Worm (Caenorhabditis elegans) whole organism, late embryonic: ENCODE results near the gene col-40.

Experiments used
- ceh-2 ChIP-seq: sonication (generic microtip); optimal IDR thresholded peaks from 2 replicates; lab custom pipeline; 2016; ENCODE audit warnings: missing genotype, missing genetic modification characterization, missing compliant biosample characterization
- ceh-30 ChIP-seq: fragments of 150-350 bp; optimal IDR thresholded peaks from 2 replicates; lab custom pipeline; 2014; ENCODE audit warnings: missing biosample characterization, missing genetic modification characterization
- ceh-9 ChIP-seq: sonication (generic microtip); optimal IDR thresholded peaks from 2 replicates; lab custom pipeline; 2016; ENCODE audit warnings: mild to moderate bottlenecking, missing genetic modification characterization, inconsistent platforms, missing compliant biosample characterization
- elt-4 ChIP-seq: sonication (generic microtip); optimal IDR thresholded peaks from 2 replicates; lab custom pipeline; 2016; ENCODE audit warnings: missing genetic modification characterization, missing compliant biosample characterization
- hlh-30 ChIP-seq: sonication (generic microtip); optimal IDR thresholded peaks from 2 replicates; lab custom pipeline; 2017; ENCODE audit warnings: antibody characterized with exemption, missing genetic modification characterization, missing compliant biosample characterization; ENCODE audit not compliant: insufficient read depth
- lim-6 ChIP-seq: sonication (generic microtip); optimal IDR thresholded peaks from 2 replicates; lab custom pipeline; 2016; ENCODE audit warnings: missing genetic modification characterization, missing compliant biosample characterization
- odd-2 ChIP-seq: sonication (generic microtip); optimal IDR thresholded peaks from 2 replicates; lab custom pipeline; 2017; ENCODE audit warnings: antibody characterized with exemption, mild to moderate bottlenecking, missing genetic modification characterization, missing compliant biosample characterization
- pha-4 ChIP-seq: fragments of 150-350 bp; optimal IDR thresholded peaks from 2 replicates; lab custom pipeline; 2018; ENCODE audit warnings: missing biosample characterization, missing genetic modification reagents, missing genetic modification characterization
- pqm-1 ChIP-seq: sonication (generic microtip); optimal IDR thresholded peaks from 2 replicates; lab custom pipeline; 2016; ENCODE audit warnings: missing genetic modification characterization, missing compliant biosample characterization
- sox-4 ChIP-seq: sonication (generic microtip); optimal IDR thresholded peaks from 2 replicates; lab custom pipeline; 2017; ENCODE audit warnings: mild to moderate bottlenecking, missing genetic modification characterization, inconsistent platforms, missing compliant biosample characterization

DNA sequence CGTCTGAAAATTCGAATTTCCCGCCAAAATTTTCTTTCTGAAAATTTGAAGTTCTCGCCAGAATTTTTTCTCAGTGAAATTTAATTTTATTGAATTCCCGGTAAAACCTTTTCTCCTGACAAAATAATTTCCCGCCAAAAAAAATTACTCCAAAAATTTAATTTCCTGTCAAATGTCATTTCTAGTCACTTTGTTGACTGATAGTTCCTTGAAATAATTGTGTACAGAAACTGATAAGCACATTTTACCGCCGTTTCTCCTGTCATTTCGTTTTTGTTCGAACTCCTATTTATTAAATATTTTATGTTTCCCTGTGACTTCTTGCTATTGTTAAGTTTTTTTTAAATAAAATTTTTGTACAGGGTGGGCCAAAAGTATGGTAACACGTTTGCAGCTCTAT lies 42.8 kb downstream of the col-40 start:
- TF ChIP-seq odd-2 (no peak), pqm-1 (tag; lab: Kevin White, UChicago) (no peak), hlh-30 (tag; lab: Kevin White, UChicago) (no peak), sox-4 (tag; lab: Kevin White, UChicago) (no peak), ceh-2 (tag; lab: Kevin White, UChicago) (no peak), lim-6 (tag; lab: Kevin White, UChicago) (no peak), ceh-9 (tag; lab: Kevin White, UChicago) (no peak), elt-4 (tag; lab: Kevin White, UChicago) (no peak), pha-4 (tag; lab: Kevin White, UChicago) (no peak), ceh-30 (tag; lab: Kevin White, UChicago) (no peak)
